Worm (Caenorhabditis elegans) whole organism, L2 larva: ENCODE data around the gene F31A3.5.

Experiments
- C34F6.9 ChIP-seq: fragments of 150-350 bp; optimal IDR thresholded peaks from 2 replicates; lab custom pipeline; 2014; ENCODE audit warnings: missing biosample characterization, missing genetic modification characterization
- F13H6.1 ChIP-seq: sonication (generic microtip); optimal IDR thresholded peaks from 2 replicates; lab custom pipeline; 2016; ENCODE audit warnings: missing genetic modification characterization, missing compliant biosample characterization
- R02D3.7 ChIP-seq: fragments of 150-350 bp; optimal IDR thresholded peaks from 2 replicates; lab custom pipeline; 2014; ENCODE audit warnings: missing biosample characterization, missing genetic modification characterization
- Y55F3AM.14 ChIP-seq: fragments of 200-800 bp; sonication (Bioruptor generic); optimal IDR thresholded peaks from 2 replicates; lab custom pipeline; 2018; ENCODE audit warnings: mild to moderate bottlenecking, missing genetic modification characterization, missing compliant biosample characterization
- ZK546.5 ChIP-seq: sonication (generic microtip); optimal IDR thresholded peaks from 2 replicates; lab custom pipeline; 2017; ENCODE audit warnings: missing biosample characterization, missing genetic modification characterization
- alr-1 ChIP-seq: fragments of 150-350 bp; optimal IDR thresholded peaks from 2 replicates; lab custom pipeline; 2014; ENCODE audit warnings: missing biosample characterization, missing genetic modification characterization
- aly-2 ChIP-seq: fragments of 150-350 bp; optimal IDR thresholded peaks from 2 replicates; lab custom pipeline; 2014; ENCODE audit warnings: missing biosample characterization, missing genetic modification characterization
- ama-1 ChIP-seq: fragments of 150-350 bp; optimal IDR thresholded peaks from 2 replicates; lab custom pipeline; 2018; ENCODE audit warnings: inconsistent platforms
- blmp-1 ChIP-seq: sonication (generic microtip); optimal IDR thresholded peaks from 2 replicates; lab custom pipeline; 2017; ENCODE audit warnings: missing genetic modification characterization, mild to moderate bottlenecking, missing compliant biosample characterization, antibody characterized with exemption, moderate library complexity; ENCODE audit not compliant: insufficient read depth
- ceh-16 ChIP-seq: fragments of 150-350 bp; optimal IDR thresholded peaks from 2 replicates; lab custom pipeline; 2014; ENCODE audit warnings: missing biosample characterization, missing genetic modification characterization
- ceh-82 ChIP-seq: fragments of 150-350 bp; optimal IDR thresholded peaks from 2 replicates; lab custom pipeline; 2014; ENCODE audit warnings: missing biosample characterization, missing genetic modification characterization
- crh-2 ChIP-seq: sonication (generic microtip); optimal IDR thresholded peaks from 2 replicates; lab custom pipeline; 2017; ENCODE audit warnings: missing biosample characterization, missing genetic modification characterization
- dmd-4 ChIP-seq: sonication (generic microtip); optimal IDR thresholded peaks from 2 replicates; lab custom pipeline; 2017; ENCODE audit warnings: missing biosample characterization, missing genetic modification characterization
- elt-1 ChIP-seq: fragments of 150-350 bp; optimal IDR thresholded peaks from 2 replicates; lab custom pipeline; 2014; ENCODE audit warnings: missing biosample characterization, missing genetic modification characterization
- elt-3 ChIP-seq: sonication (generic microtip); optimal IDR thresholded peaks from 2 replicates; lab custom pipeline; 2017; ENCODE audit warnings: missing biosample characterization, missing genetic modification characterization
- fos-1 ChIP-seq: fragments of 150-350 bp; optimal IDR thresholded peaks from 2 replicates; lab custom pipeline; 2014; ENCODE audit warnings: missing biosample characterization, missing genetic modification characterization
- gmeb-1 ChIP-seq: fragments of 150-350 bp; optimal IDR thresholded peaks from 2 replicates; lab custom pipeline; 2014; ENCODE audit warnings: missing biosample characterization, missing genetic modification characterization
- lin-11 ChIP-seq: fragments of 150-350 bp; sonication (generic microtip); optimal IDR thresholded peaks from 2 replicates; lab custom pipeline; 2014; ENCODE audit warnings: missing biosample characterization, missing genetic modification characterization, inconsistent platforms, mixed read lengths
- lin-13 ChIP-seq: fragments of 150-350 bp; optimal IDR thresholded peaks from 2 replicates; lab custom pipeline; 2014; ENCODE audit warnings: missing biosample characterization, missing genetic modification reagents, missing genetic modification characterization
- lin-39 ChIP-seq: fragments of 150-350 bp; optimal IDR thresholded peaks from 2 replicates; lab custom pipeline; 2014; ENCODE audit warnings: missing biosample characterization, missing genetic modification reagents, missing genetic modification characterization
- lsy-2 ChIP-seq, 2 experiments: fragments of 150-350 bp in 1 of 2; sonication (generic microtip) in 1 of 2; optimal IDR thresholded peaks; 2 replicates each; lab custom pipeline; 2014 to 2017; ENCODE audit warnings: missing biosample characterization in 2 of 2, missing genetic modification characterization in 2 of 2
- mbf-1 ChIP-seq: sonication (generic microtip); optimal IDR thresholded peaks from 2 replicates; lab custom pipeline; 2017; ENCODE audit warnings: missing biosample characterization, missing genetic modification characterization
- mdl-1 ChIP-seq, 2 experiments: fragments of 150-350 bp in 1 of 2; sonication (generic microtip) in 1 of 2; optimal IDR thresholded peaks; 2 replicates each; lab custom pipeline; 2017; ENCODE audit warnings: missing biosample characterization in 2 of 2, missing genetic modification characterization in 2 of 2
- nhr-10 ChIP-seq: sonication (generic microtip); optimal IDR thresholded peaks from 2 replicates; lab custom pipeline; 2017; ENCODE audit warnings: missing biosample characterization, missing genetic modification characterization
- nhr-11 ChIP-seq: fragments of 150-350 bp; optimal IDR thresholded peaks from 2 replicates; lab custom pipeline; 2014; ENCODE audit warnings: missing biosample characterization, missing genetic modification characterization
- nhr-12 ChIP-seq: fragments of 150-350 bp; optimal IDR thresholded peaks from 2 replicates; lab custom pipeline; 2014; ENCODE audit warnings: missing biosample characterization, missing genetic modification characterization
- nhr-129 ChIP-seq: fragments of 150-350 bp; optimal IDR thresholded peaks from 2 replicates; lab custom pipeline; 2014; ENCODE audit warnings: missing biosample characterization, missing genetic modification characterization
- nhr-21 ChIP-seq: fragments of 150-350 bp; optimal IDR thresholded peaks from 2 replicates; lab custom pipeline; 2014; ENCODE audit warnings: missing biosample characterization, missing genetic modification characterization
- nhr-23 ChIP-seq: fragments of 150-350 bp; optimal IDR thresholded peaks from 2 replicates; lab custom pipeline; 2014; ENCODE audit warnings: missing biosample characterization, missing genetic modification reagents, missing genetic modification characterization
- nhr-237 ChIP-seq: fragments of 150-350 bp; optimal IDR thresholded peaks from 2 replicates; lab custom pipeline; 2014; ENCODE audit warnings: missing biosample characterization, missing genetic modification characterization
- nhr-25 ChIP-seq: fragments of 150-350 bp; sonication (generic microtip); optimal IDR thresholded peaks from 3 replicates; lab custom pipeline; 2014; ENCODE audit warnings: missing biosample characterization, missing genetic modification characterization
- nhr-6 ChIP-seq: fragments of 150-350 bp; optimal IDR thresholded peaks from 2 replicates; lab custom pipeline; 2014; ENCODE audit warnings: missing biosample characterization, missing genetic modification characterization
- nhr-77 ChIP-seq: fragments of 150-350 bp; optimal IDR thresholded peaks from 2 replicates; lab custom pipeline; 2014; ENCODE audit warnings: missing biosample characterization, missing genetic modification characterization
- peb-1 ChIP-seq: fragments of 150-350 bp; optimal IDR thresholded peaks from 2 replicates; lab custom pipeline; 2014; ENCODE audit warnings: missing biosample characterization, missing genetic modification characterization
- sma-9 ChIP-seq, 2 experiments: fragments of 150-350 bp in 1 of 2; sonication (generic microtip) in 1 of 2; optimal IDR thresholded peaks; 2 replicates each; lab custom pipeline; 2014 to 2016; ENCODE audit warnings: missing genetic modification characterization in 2 of 2, mild to moderate bottlenecking in 1 of 2, missing biosample characterization in 1 of 2, missing compliant biosample characterization in 1 of 2, missing genetic modification reagents in 1 of 2, moderate library complexity in 1 of 2
- snpc-4 ChIP-seq: fragments of 150-350 bp; optimal IDR thresholded peaks from 2 replicates; lab custom pipeline; 2014; ENCODE audit warnings: missing biosample characterization, missing genetic modification characterization
- unc-39 ChIP-seq: fragments of 150-350 bp; optimal IDR thresholded peaks from 2 replicates; lab custom pipeline; 2014; ENCODE audit warnings: missing biosample characterization, missing genetic modification characterization
- unc-55 ChIP-seq: fragments of 150-350 bp; sonication (generic microtip); optimal IDR thresholded peaks from 3 replicates; lab custom pipeline; 2014; ENCODE audit warnings: missing biosample characterization, missing genetic modification reagents, missing genetic modification characterization
- zag-1 ChIP-seq: fragments of 150-350 bp; optimal IDR thresholded peaks from 2 replicates; lab custom pipeline; 2014; ENCODE audit warnings: missing biosample characterization, missing genetic modification characterization
- ztf-1 ChIP-seq: fragments of 200-800 bp; sonication (Bioruptor generic); conservative IDR thresholded peaks from 2 replicates; pipeline ENCODE4 v1.3.6; 2022; ENCODE audit warnings: missing genetic modification characterization, missing compliant biosample characterization
- ztf-11 ChIP-seq: sonication (generic microtip); optimal IDR thresholded peaks from 2 replicates; lab custom pipeline; 2017; ENCODE audit warnings: missing biosample characterization, missing genetic modification characterization
- ztf-4 ChIP-seq: fragments of 150-350 bp; optimal IDR thresholded peaks from 2 replicates; lab custom pipeline; 2014; ENCODE audit warnings: missing biosample characterization, missing genetic modification characterization

The F31A3.5 gene

DNA sequence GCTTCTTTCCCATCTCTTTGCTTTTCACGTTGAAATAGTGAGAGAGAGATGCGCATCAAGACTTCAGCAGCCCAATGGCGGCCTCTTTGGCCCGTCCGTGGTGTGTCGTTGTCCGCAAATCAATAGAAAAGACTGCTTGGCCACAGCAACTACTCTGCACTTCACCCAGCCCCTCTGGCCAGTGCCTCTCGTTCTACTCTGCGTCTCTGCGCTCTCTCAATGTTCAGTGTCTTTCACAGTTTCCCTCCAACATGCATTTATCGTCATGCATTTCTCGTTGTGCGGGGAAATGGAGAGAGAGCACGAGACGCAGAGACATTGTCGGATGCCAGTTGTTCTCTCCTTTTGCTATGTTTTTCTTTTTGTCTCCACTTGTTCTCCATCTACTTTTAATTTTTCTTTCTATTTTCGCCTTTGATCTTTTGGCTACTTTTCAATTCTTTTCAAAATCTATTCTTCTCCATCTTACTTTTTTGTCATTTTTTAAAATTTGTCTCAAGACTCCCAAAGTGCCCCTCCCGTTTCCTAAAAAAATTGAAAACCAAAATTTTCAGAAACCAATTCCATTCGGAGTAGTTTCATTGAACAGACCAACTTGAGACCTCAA, 49.8 kb downstream of the F31A3.5 start, which contains the start of gene nhr-1 (continued):
- TF ChIP-seq unc-39 (tag; lab: Kevin White, UChicago) (no peak), fos-1 (tag; lab: Kevin White, UChicago) (peak; percentile 89), ZK546.5 (tag; lab: Kevin White, UChicago) (no peak)
- TF ChIP-seq, all 48 proteins: peak for 28

DNA sequence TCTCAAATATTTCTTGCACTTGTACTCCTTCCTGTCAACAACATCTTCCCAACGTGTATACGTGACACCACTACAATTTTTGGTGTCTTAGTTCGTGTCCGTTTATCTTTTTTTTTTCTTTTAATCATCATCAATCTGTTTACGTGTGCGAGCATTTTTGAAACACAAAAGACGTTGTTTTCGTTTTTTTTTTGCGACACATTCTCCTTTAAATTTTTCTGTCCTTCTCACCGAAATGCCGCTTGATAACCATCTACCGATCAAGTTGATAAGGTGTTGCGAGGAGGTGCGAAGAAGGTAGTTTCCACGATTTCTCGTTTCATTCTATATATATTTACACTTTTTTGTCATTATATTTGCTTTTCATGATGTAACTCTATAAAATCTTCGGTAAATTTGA, 52.9 kb downstream of the F31A3.5 start:
- no peak for TF ChIP-seq lin-11 (tag; lab: Kevin White, UChicago)
- TF ChIP-seq unc-55, result no peak
- TF ChIP-seq fos-1 (tag; lab: Kevin White, UChicago), result peak; percentile 37
- TF ChIP-seq nhr-129 (tag; lab: Kevin White, UChicago), result no peak
- TF ChIP-seq zag-1 (tag; lab: Kevin White, UChicago), result no peak
- TF ChIP-seq nhr-23 (tag; lab: Kevin White, UChicago), result no peak
- TF ChIP-seq F13H6.1, result no peak
- TF ChIP-seq snpc-4 (tag; lab: Kevin White, UChicago), result no peak
- TF ChIP-seq nhr-77, result no peak
- TF ChIP-seq C34F6.9 (tag; lab: Kevin White, UChicago), result no peak
- TF ChIP-seq nhr-237, result no peak
- TF ChIP-seq mdl-1 (tag; optimal IDR thresholded peaks at IDR 0.05; lab: Kevin White, UChicago), result no peak
- peak; percentile 1 for TF ChIP-seq elt-1 (tag; lab: Kevin White, UChicago)
- TF ChIP-seq dmd-4 (tag; lab: Kevin White, UChicago), result no peak
- TF ChIP-seq aly-2 (tag; lab: Kevin White, UChicago), result no peak
- TF ChIP-seq nhr-12 (tag; lab: Kevin White, UChicago), result no peak
- no peak for TF ChIP-seq peb-1
- no peak for TF ChIP-seq lin-13
- TF ChIP-seq unc-39 (tag; lab: Kevin White, UChicago), result no peak
- no peak for TF ChIP-seq nhr-21 (tag; lab: Kevin White, UChicago)
- peak; percentile 20 for TF ChIP-seq sma-9 (GFP tag; optimal IDR thresholded peaks at IDR 0.05; lab: Kevin White, UChicago)
- no peak for TF ChIP-seq sma-9 (tag; optimal IDR thresholded peaks at IDR 0.05; lab: Kevin White, UChicago)
- TF ChIP-seq R02D3.7 (tag; lab: Kevin White, UChicago), result no peak
- TF ChIP-seq lsy-2 (tag; optimal IDR thresholded peaks at IDR 0.05; lab: Kevin White, UChicago), result no peak
- no peak for TF ChIP-seq mbf-1 (tag; lab: Kevin White, UChicago)
- TF ChIP-seq crh-2, result peak; percentile 31
- TF ChIP-seq lin-39 (tag; lab: Kevin White, UChicago), result no peak
- TF ChIP-seq ZK546.5 (tag; lab: Kevin White, UChicago), result no peak
- no peak for TF ChIP-seq elt-3
- TF ChIP-seq nhr-6 (tag; lab: Kevin White, UChicago), result no peak
- no peak for TF ChIP-seq gmeb-1 (tag; lab: Kevin White, UChicago)
- no peak for TF ChIP-seq nhr-11 (tag; lab: Kevin White, UChicago)
- peak; percentile 29 for TF ChIP-seq nhr-25 (tag; lab: Kevin White, UChicago)
- TF ChIP-seq alr-1 (tag; lab: Kevin White, UChicago), result no peak
- TF ChIP-seq ceh-16 (tag; lab: Kevin White, UChicago), result no peak
- TF ChIP-seq nhr-10, result no peak
- no peak for TF ChIP-seq Y55F3AM.14
- TF ChIP-seq ceh-82 (tag; lab: Kevin White, UChicago), result no peak
- no peak for TF ChIP-seq ztf-1 (GFP tag; lab: Robert Waterston, UW)
- TF ChIP-seq ama-1 (lab: Kevin White, UChicago), result no peak
- TF ChIP-seq ztf-11 (tag; lab: Kevin White, UChicago), result no peak
- no peak for TF ChIP-seq ztf-4
- no peak for TF ChIP-seq blmp-1
